Worm (Caenorhabditis elegans) whole organism, midembryonic: ENCODE measurements around the gene Y73F8A.5.

Experiments used
- cog-1 ChIP-seq: sonication (generic microtip); optimal IDR thresholded peaks from 2 replicates; lab custom pipeline; 2016; ENCODE audit warnings: missing genetic modification characterization, missing compliant biosample characterization
- flt-1 ChIP-seq: fragments of 200-800 bp; sonication (Bioruptor generic); IDR thresholded peaks from 2 replicates; pipeline ENCODE4 v1.3.6; 2022; ENCODE audit warnings: missing genetic modification characterization, missing compliant biosample characterization
- med-1 ChIP-seq: sonication (generic microtip); optimal IDR thresholded peaks from 2 replicates; lab custom pipeline; 2017; ENCODE audit warnings: missing genetic modification characterization, mild to moderate bottlenecking, missing compliant biosample characterization, antibody characterized with exemption, missing genetic modification reagents; ENCODE audit not compliant: insufficient read depth
- ref-1 ChIP-seq: fragments of 200-800 bp; sonication (Bioruptor generic); conservative IDR thresholded peaks from 2 replicates; pipeline ENCODE4 v1.3.6; 2022; ENCODE audit warnings: missing genetic modification reagents, missing genetic modification characterization, missing compliant biosample characterization
- tab-1 ChIP-seq: fragments of 200-800 bp; sonication (Bioruptor generic); IDR thresholded peaks from 2 replicates; pipeline ENCODE4 v1.3.6; 2022; ENCODE audit warnings: missing genetic modification characterization, missing compliant biosample characterization
- ztf-23 ChIP-seq: fragments of 200-800 bp; sonication (Bioruptor generic); IDR thresholded peaks from 2 replicates; pipeline ENCODE4 v1.3.6; 2022; ENCODE audit warnings: missing genetic modification reagents, missing genetic modification characterization, missing compliant biosample characterization
- ztf-29 ChIP-seq: fragments of 200-800 bp; sonication (Bioruptor generic); IDR thresholded peaks from 2 replicates; pipeline ENCODE4 v1.3.6; 2022; ENCODE audit warnings: missing genetic modification reagents, missing genetic modification characterization, missing compliant biosample characterization

DNA sequence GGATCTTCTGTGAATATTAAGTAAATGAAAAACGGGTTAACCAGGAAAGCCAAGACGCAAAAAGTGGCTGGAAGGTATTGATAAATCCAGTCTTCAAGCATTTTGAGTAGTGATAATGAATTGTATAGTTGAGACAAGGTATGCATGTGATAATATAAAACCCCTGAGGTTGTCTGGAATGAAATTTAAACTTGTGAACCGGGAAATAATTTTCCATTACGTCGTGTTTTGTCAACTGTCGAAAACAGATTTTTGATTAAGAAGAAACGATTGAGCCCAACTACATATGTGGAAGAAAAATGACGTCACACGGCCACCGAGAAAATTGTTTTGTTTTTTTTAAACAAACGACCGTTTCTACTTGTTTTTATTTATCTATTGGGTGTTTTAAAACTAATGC, 7.5 kb upstream of the Y73F8A.5 start, which contains the start of gene srj-42:
- TF ChIP-seq tab-1 (GFP tag; lab: Robert Waterston, UW) (no peak), ref-1 (no peak), ztf-23 (GFP tag; lab: Robert Waterston, UW) (no peak), cog-1 (tag; lab: Kevin White, UChicago) (no peak), med-1 (GFP tag; lab: Kevin White, UChicago) (no peak), ztf-29 (GFP tag; lab: Robert Waterston, UW) (no peak), flt-1 (no peak)
